Worm (Caenorhabditis elegans) whole organism, late embryonic: ENCODE measurements around the gene kin-4.

ENCODE experiments used
- ama-1 ChIP-seq: fragments of 150-350 bp; optimal IDR thresholded peaks from 2 replicates; lab custom pipeline; 2014
- ceh-48 ChIP-seq: sonication (generic microtip); optimal IDR thresholded peaks from 2 replicates; lab custom pipeline; 2016; ENCODE audit warnings: missing genetic modification characterization, inconsistent platforms, missing compliant biosample characterization
- ceh-9 ChIP-seq: sonication (generic microtip); optimal IDR thresholded peaks from 2 replicates; lab custom pipeline; 2016; ENCODE audit warnings: mild to moderate bottlenecking, missing genetic modification characterization, inconsistent platforms, missing compliant biosample characterization
- dve-1 ChIP-seq: sonication (generic microtip); optimal IDR thresholded peaks from 2 replicates; lab custom pipeline; 2017; ENCODE audit warnings: antibody characterized with exemption, mild to moderate bottlenecking, missing genetic modification characterization, missing compliant biosample characterization
- elt-2 ChIP-seq: sonication (generic microtip); optimal IDR thresholded peaks from 2 replicates; lab custom pipeline; 2016; ENCODE audit warnings: missing genetic modification reagents, missing genetic modification characterization, missing compliant biosample characterization
- eyg-1 ChIP-seq: sonication (generic microtip); optimal IDR thresholded peaks from 2 replicates; lab custom pipeline; 2016; ENCODE audit warnings: missing genotype, missing genetic modification characterization, missing compliant biosample characterization
- lin-11 ChIP-seq: fragments of 200-800 bp; sonication (Bioruptor generic); optimal IDR thresholded peaks from 2 replicates; lab custom pipeline; 2018; ENCODE audit warnings: mild to moderate bottlenecking, missing genetic modification characterization, missing compliant biosample characterization
- nfya-1 ChIP-seq: sonication (generic microtip); optimal IDR thresholded peaks from 2 replicates; lab custom pipeline; 2017; ENCODE audit warnings: missing genetic modification characterization, mild to moderate bottlenecking, missing compliant biosample characterization, antibody characterized with exemption, moderate library complexity
- nhr-11 ChIP-seq: fragments of 150-350 bp; optimal IDR thresholded peaks from 2 replicates; lab custom pipeline; 2014; ENCODE audit warnings: missing biosample characterization, missing genetic modification characterization
- pha-4 ChIP-seq: fragments of 150-350 bp; optimal IDR thresholded peaks from 2 replicates; lab custom pipeline; 2018; ENCODE audit warnings: missing biosample characterization, missing genetic modification reagents, missing genetic modification characterization
- pqm-1 ChIP-seq: sonication (generic microtip); optimal IDR thresholded peaks from 2 replicates; lab custom pipeline; 2016; ENCODE audit warnings: missing genetic modification characterization, missing compliant biosample characterization
- unc-55 ChIP-seq: sonication (generic microtip); optimal IDR thresholded peaks from 2 replicates; lab custom pipeline; 2017; ENCODE audit warnings: missing biosample characterization, missing genetic modification reagents, missing genetic modification characterization

DNA sequence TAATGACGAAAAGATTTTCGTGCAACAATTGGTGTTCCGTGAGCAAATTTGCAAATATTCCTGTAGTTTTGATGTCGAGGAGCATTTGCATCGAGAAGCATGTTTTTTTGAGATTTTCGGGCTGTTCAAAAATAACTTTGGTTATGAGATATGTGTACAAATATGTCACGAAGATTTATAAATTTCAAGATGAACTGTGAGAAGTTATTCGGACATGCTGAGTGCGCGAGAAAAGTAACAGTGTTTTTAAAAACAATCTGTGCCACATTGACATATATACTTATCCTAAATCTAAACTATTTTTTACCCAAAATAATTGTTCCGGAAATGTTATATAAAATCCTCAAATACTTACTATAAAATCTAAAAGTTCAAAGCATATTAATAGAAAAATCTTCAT lies 3.8 kb upstream of the kin-4 start, which contains the start of gene F22B3.7:
- TF ChIP-seq nfya-1 (tag; lab: Kevin White, UChicago) (no peak), pha-4 (tag; lab: Kevin White, UChicago) (no peak), ama-1 (lab: Kevin White, UChicago) (no peak), eyg-1 (tag; lab: Kevin White, UChicago) (no peak), ceh-9 (tag; lab: Kevin White, UChicago) (no peak), dve-1 (tag; lab: Kevin White, UChicago) (no peak), ceh-48 (tag; lab: Kevin White, UChicago) (no peak), elt-2 (tag; lab: Kevin White, UChicago) (no peak), pqm-1 (tag; lab: Kevin White, UChicago) (no peak), unc-55 (GFP tag; lab: Kevin White, UChicago) (no peak), lin-11 (tag; lab: Kevin White, UChicago) (no peak), nhr-11 (tag; lab: Kevin White, UChicago) (no peak)
